Fruit fly (Drosophila melanogaster) whole organism, adult: ENCODE data around the gene CG7772.

Experiments
- CG11617 ChIP-seq: fragments of 200-800 bp; sonication (Bioruptor generic); optimal IDR thresholded peaks from 2 replicates; lab custom pipeline; 2017; ENCODE audit warnings: mild to moderate bottlenecking, missing biosample characterization, missing genetic modification reagents, missing genetic modification characterization
- CG12768 ChIP-seq: fragments of 200-800 bp; sonication (Bioruptor generic); optimal IDR thresholded peaks from 2 replicates; lab custom pipeline; 2017; ENCODE audit warnings: missing biosample characterization, missing genetic modification characterization, mild to moderate bottlenecking, moderate library complexity, missing genetic modification reagents
- CG14711 ChIP-seq: fragments of 200-800 bp; sonication (Bioruptor generic); optimal IDR thresholded peaks from 2 replicates; lab custom pipeline; 2018; ENCODE audit warnings: missing biosample characterization, mild to moderate bottlenecking, missing genetic modification characterization, moderate library complexity
- CG1620 ChIP-seq: fragments of 200-800 bp; sonication (Bioruptor generic); optimal IDR thresholded peaks from 2 replicates; lab custom pipeline; 2016; ENCODE audit warnings: missing biosample characterization, missing genetic modification characterization
- CG33017 ChIP-seq: fragments of 200-800 bp; sonication (Bioruptor generic); optimal IDR thresholded peaks from 2 replicates; lab custom pipeline; 2018; ENCODE audit warnings: missing biosample characterization, mild to moderate bottlenecking, missing genetic modification characterization, moderate library complexity
- CG5204 ChIP-seq: fragments of 200-800 bp; sonication (Bioruptor generic); optimal IDR thresholded peaks from 2 replicates; lab custom pipeline; 2016; ENCODE audit warnings: missing biosample characterization, missing genetic modification characterization
- CG7045 ChIP-seq: fragments of 200-800 bp; sonication (Bioruptor generic); optimal IDR thresholded peaks from 2 replicates; lab custom pipeline; 2017; ENCODE audit warnings: missing biosample characterization, mild to moderate bottlenecking, missing genetic modification characterization
- CG7101 ChIP-seq: fragments of 200-800 bp; sonication (Bioruptor generic); optimal IDR thresholded peaks from 2 replicates; lab custom pipeline; 2018; ENCODE audit warnings: missing biosample characterization, mild to moderate bottlenecking, missing genetic modification characterization, moderate library complexity
- Clk ChIP-seq: fragments of 200-800 bp; sonication (Bioruptor generic); optimal IDR thresholded peaks from 2 replicates; lab custom pipeline; 2017; ENCODE audit warnings: missing biosample characterization, missing genetic modification characterization
- Crg-1 ChIP-seq: fragments of 200-800 bp; sonication (Bioruptor generic); optimal IDR thresholded peaks from 2 replicates; lab custom pipeline; 2016; ENCODE audit warnings: missing biosample characterization, missing genetic modification characterization
- Hr96 ChIP-seq: fragments of 200-800 bp; sonication (Bioruptor generic); optimal IDR thresholded peaks from 2 replicates; lab custom pipeline; 2016; ENCODE audit warnings: missing biosample characterization, missing genetic modification characterization
- Mnt ChIP-seq: fragments of 200-800 bp; sonication (Bioruptor generic); optimal IDR thresholded peaks from 2 replicates; lab custom pipeline; 2016; ENCODE audit warnings: missing biosample characterization, mild to moderate bottlenecking, missing genetic modification characterization
- bab1 ChIP-seq: fragments of 200-800 bp; sonication (Bioruptor generic); optimal IDR thresholded peaks from 3 replicates; lab custom pipeline; 2019; ENCODE audit warnings: missing biosample characterization, mild to moderate bottlenecking, missing genetic modification characterization, moderate library complexity
- cic ChIP-seq: fragments of 200-800 bp; sonication (Bioruptor generic); optimal IDR thresholded peaks from 2 replicates; lab custom pipeline; 2017; ENCODE audit warnings: missing biosample characterization, mild to moderate bottlenecking, missing genetic modification characterization, moderate library complexity
- cnc ChIP-seq, 2 experiments: fragments of >200 bp; optimal IDR thresholded peaks; 2 replicates each; lab custom pipeline; 2017
- kay ChIP-seq: fragments of 200-800 bp; sonication (Bioruptor generic); peaks from one replicate; lab custom pipeline; 2016; ENCODE audit warnings: missing biosample characterization, missing genetic modification characterization, borderline replicate concordance
- ovo ChIP-seq: fragments of 200-800 bp; sonication (Bioruptor generic); optimal IDR thresholded peaks from 2 replicates; lab custom pipeline; 2016; ENCODE audit warnings: missing biosample characterization, missing genetic modification characterization
- pad ChIP-seq: fragments of 200-800 bp; sonication (Bioruptor generic); optimal IDR thresholded peaks from 3 replicates; lab custom pipeline; 2017; ENCODE audit warnings: missing biosample characterization, missing genetic modification characterization, mild to moderate bottlenecking, moderate library complexity, missing genetic modification reagents
- tj ChIP-seq: fragments of 200-800 bp; sonication (Bioruptor generic); optimal IDR thresholded peaks from 3 replicates; lab custom pipeline; 2017; ENCODE audit warnings: missing biosample characterization, mild to moderate bottlenecking, missing genetic modification characterization, moderate library complexity
- toe ChIP-seq: fragments of 200-800 bp; sonication (Bioruptor generic); optimal IDR thresholded peaks from 2 replicates; lab custom pipeline; 2016; ENCODE audit warnings: missing biosample characterization, missing genetic modification characterization

CG7772 gene

dm6 chrX:17907184-17908006 is at the start of gene CG7772, which contains the start of gene Vps4:
TSS of gene CG7772 (minus strand) at chrX:17907261.
TSS of gene Vps4 (plus strand) at chrX:17907692.
- TF ChIP-seq toe (GFP tag; lab: Kevin White, UChicago) (no peak), CG7045 (GFP tag; lab: Kevin White, UChicago) (no peak), pad (GFP tag; lab: Kevin White, UChicago) (no peak), CG5204 (GFP tag; lab: Kevin White, UChicago) (no peak), cic (no peak), bab1 (peak; percentile 11), Hr96 (GFP tag; lab: Kevin White, UChicago) (no peak), cnc (optimal IDR thresholded peaks at IDR 0.05; lab: Kevin White, UChicago) (no peak), CG11617 (no peak), Crg-1 (GFP tag; lab: Kevin White, UChicago) (no peak), Mnt (GFP tag; lab: Kevin White, UChicago) (peak; percentile 24), CG1620 (no peak), ovo (GFP tag; lab: Kevin White, UChicago) (no peak), kay (GFP tag; lab: Kevin White, UChicago) (peak; percentile 65), CG7101 (tag; lab: Kevin White, UChicago) (no peak), tj (peak; percentile 72), Clk (GFP tag; lab: Kevin White, UChicago) (no peak), CG12768 (GFP tag; lab: Kevin White, UChicago) (no peak), CG14711 (tag; lab: Kevin White, UChicago) (no peak), CG33017 (tag; lab: Kevin White, UChicago) (no peak)

dm6 chrX:17940677-17941076 is 33.6 kb upstream of the CG7772 start:
- TF ChIP-seq Clk (GFP tag; lab: Kevin White, UChicago) = no peak
- TF ChIP-seq kay (GFP tag; lab: Kevin White, UChicago) = no peak
- no peak for TF ChIP-seq pad (GFP tag; lab: Kevin White, UChicago)
- no peak for TF ChIP-seq CG5204 (GFP tag; lab: Kevin White, UChicago)
- TF ChIP-seq tj = no peak
- no peak for TF ChIP-seq CG14711 (tag; lab: Kevin White, UChicago)
- TF ChIP-seq toe (GFP tag; lab: Kevin White, UChicago) = no peak
- no peak for TF ChIP-seq CG7101 (tag; lab: Kevin White, UChicago)
- no peak for TF ChIP-seq CG1620
- TF ChIP-seq CG7045 (GFP tag; lab: Kevin White, UChicago) = no peak
- TF ChIP-seq cic = no peak
- TF ChIP-seq cnc (optimal IDR thresholded peaks at IDR 0.05; lab: Kevin White, UChicago) = no peak
- no peak for TF ChIP-seq CG33017 (tag; lab: Kevin White, UChicago)
- TF ChIP-seq CG11617 = no peak
- TF ChIP-seq Mnt (GFP tag; lab: Kevin White, UChicago) = no peak
- TF ChIP-seq Hr96 (GFP tag; lab: Kevin White, UChicago) = no peak
- no peak for TF ChIP-seq CG12768 (GFP tag; lab: Kevin White, UChicago)
- no peak for TF ChIP-seq bab1

DNA sequence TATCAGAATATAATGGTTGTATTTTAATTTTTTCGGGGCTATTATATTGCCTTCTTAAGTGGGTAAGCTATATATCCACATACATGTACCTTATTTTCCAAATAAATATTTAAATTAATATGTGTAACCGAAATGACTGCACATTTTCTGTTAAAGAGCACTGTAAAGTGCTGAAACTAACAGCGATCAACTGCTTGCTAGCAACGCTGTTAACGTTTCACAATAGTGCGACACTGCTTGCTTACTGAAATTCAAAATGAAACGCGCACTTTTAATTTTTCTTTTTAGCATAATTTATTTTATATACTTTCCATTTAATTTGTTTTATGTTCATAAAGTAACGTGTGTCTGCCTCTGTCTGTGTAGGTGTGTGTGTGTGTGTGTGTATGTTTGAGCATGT is 17.0 kb upstream of the CG7772 start:
- peak; percentile 66 for TF ChIP-seq kay (GFP tag; lab: Kevin White, UChicago)
- TF ChIP-seq CG33017 (tag; lab: Kevin White, UChicago) = no peak

DNA sequence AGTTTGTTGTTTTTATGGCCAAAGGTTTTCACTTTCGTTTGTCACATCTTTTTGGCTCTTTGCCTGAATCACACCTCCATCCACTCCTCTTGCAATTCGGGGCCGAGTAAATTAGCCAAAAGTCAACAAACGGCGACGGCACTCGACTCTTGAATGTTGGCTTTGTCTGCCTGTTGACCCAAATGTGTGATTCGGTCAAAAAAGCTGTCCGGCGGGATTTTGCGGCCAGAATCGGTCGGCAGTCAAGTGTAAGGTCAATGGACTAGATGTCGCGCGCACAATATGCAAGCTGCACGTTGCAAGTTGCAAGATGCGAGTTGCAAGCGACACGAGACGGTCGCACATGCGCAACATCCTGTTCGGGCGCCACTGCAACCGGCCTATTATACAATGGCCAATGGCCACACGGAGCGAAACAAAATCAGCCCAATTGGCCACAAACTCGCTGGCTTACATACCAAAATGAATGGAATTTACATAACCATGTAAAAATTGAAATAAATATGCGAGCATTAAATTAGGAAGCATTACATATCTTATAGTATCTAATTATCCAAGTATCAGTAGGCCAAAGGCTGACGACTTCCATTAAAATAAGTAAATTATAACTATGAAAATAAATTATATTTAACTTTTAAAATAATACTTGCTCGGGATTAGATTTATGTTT is 10.6 kb upstream of the CG7772 start:
- TF ChIP-seq kay (GFP tag; lab: Kevin White, UChicago) (no peak), cnc (optimal IDR thresholded peaks at IDR 0.05; lab: Kevin White, UChicago) (no peak), toe (GFP tag; lab: Kevin White, UChicago) (no peak), CG7101 (tag; lab: Kevin White, UChicago) (no peak), CG11617 (no peak), CG1620 (no peak), CG7045 (GFP tag; lab: Kevin White, UChicago) (no peak), Hr96 (GFP tag; lab: Kevin White, UChicago) (no peak), CG12768 (GFP tag; lab: Kevin White, UChicago) (no peak), cic (no peak), Crg-1 (GFP tag; lab: Kevin White, UChicago) (no peak), Mnt (GFP tag; lab: Kevin White, UChicago) (no peak), pad (GFP tag; lab: Kevin White, UChicago) (no peak), tj (no peak), CG5204 (GFP tag; lab: Kevin White, UChicago) (no peak), Clk (GFP tag; lab: Kevin White, UChicago) (no peak), CG14711 (tag; lab: Kevin White, UChicago) (no peak), ovo (GFP tag; lab: Kevin White, UChicago) (no peak), bab1 (no peak)

- TF ChIP-seq tj (no peak), CG7045 (GFP tag; lab: Kevin White, UChicago) (no peak), CG1620 (no peak), CG33017 (tag; lab: Kevin White, UChicago) (no peak), bab1 (no peak), Crg-1 (GFP tag; lab: Kevin White, UChicago) (no peak), kay (GFP tag; lab: Kevin White, UChicago) (no peak), CG14711 (tag; lab: Kevin White, UChicago) (no peak), ovo (GFP tag; lab: Kevin White, UChicago) (no peak), CG11617 (no peak), CG12768 (GFP tag; lab: Kevin White, UChicago) (no peak), CG5204 (GFP tag; lab: Kevin White, UChicago) (no peak), Mnt (GFP tag; lab: Kevin White, UChicago) (no peak), cnc (optimal IDR thresholded peaks at IDR 0.05; lab: Kevin White, UChicago) (no peak), toe (GFP tag; lab: Kevin White, UChicago) (no peak), pad (GFP tag; lab: Kevin White, UChicago) (no peak), CG7101 (tag; lab: Kevin White, UChicago) (no peak), Hr96 (GFP tag; lab: Kevin White, UChicago) (no peak)
Measured at dm6 chrX:17915929-17916328, 8.9 kb upstream of the CG7772 start.
